Fruit fly (Drosophila melanogaster) whole organism, adult: ENCODE measurements around the gene Twdlalpha.
A peak's percentile ranks its signal among the peaks of the same experiment; 100 is the strongest.

Experiments
- CG11617 ChIP-seq: fragments of 200-800 bp; sonication (Bioruptor generic); optimal IDR thresholded peaks from 2 replicates; lab custom pipeline; 2017; ENCODE audit warnings: mild to moderate bottlenecking, missing biosample characterization, missing genetic modification reagents, missing genetic modification characterization
- CG12768 ChIP-seq: fragments of 200-800 bp; sonication (Bioruptor generic); optimal IDR thresholded peaks from 2 replicates; lab custom pipeline; 2017; ENCODE audit warnings: missing biosample characterization, missing genetic modification characterization, mild to moderate bottlenecking, moderate library complexity, missing genetic modification reagents
- CG14711 ChIP-seq: fragments of 200-800 bp; sonication (Bioruptor generic); optimal IDR thresholded peaks from 2 replicates; lab custom pipeline; 2018; ENCODE audit warnings: missing biosample characterization, mild to moderate bottlenecking, missing genetic modification characterization, moderate library complexity
- CG1620 ChIP-seq: fragments of 200-800 bp; sonication (Bioruptor generic); optimal IDR thresholded peaks from 2 replicates; lab custom pipeline; 2016; ENCODE audit warnings: missing biosample characterization, missing genetic modification characterization
- CG33017 ChIP-seq: fragments of 200-800 bp; sonication (Bioruptor generic); optimal IDR thresholded peaks from 2 replicates; lab custom pipeline; 2018; ENCODE audit warnings: missing biosample characterization, mild to moderate bottlenecking, missing genetic modification characterization, moderate library complexity
- CG5204 ChIP-seq: fragments of 200-800 bp; sonication (Bioruptor generic); optimal IDR thresholded peaks from 2 replicates; lab custom pipeline; 2016; ENCODE audit warnings: missing biosample characterization, missing genetic modification characterization
- CG7045 ChIP-seq: fragments of 200-800 bp; sonication (Bioruptor generic); optimal IDR thresholded peaks from 2 replicates; lab custom pipeline; 2017; ENCODE audit warnings: missing biosample characterization, mild to moderate bottlenecking, missing genetic modification characterization
- CG7101 ChIP-seq: fragments of 200-800 bp; sonication (Bioruptor generic); optimal IDR thresholded peaks from 2 replicates; lab custom pipeline; 2018; ENCODE audit warnings: missing biosample characterization, mild to moderate bottlenecking, missing genetic modification characterization, moderate library complexity
- Clk ChIP-seq: fragments of 200-800 bp; sonication (Bioruptor generic); optimal IDR thresholded peaks from 2 replicates; lab custom pipeline; 2017; ENCODE audit warnings: missing biosample characterization, missing genetic modification characterization
- Crg-1 ChIP-seq: fragments of 200-800 bp; sonication (Bioruptor generic); optimal IDR thresholded peaks from 2 replicates; lab custom pipeline; 2016; ENCODE audit warnings: missing biosample characterization, missing genetic modification characterization
- Hr96 ChIP-seq: fragments of 200-800 bp; sonication (Bioruptor generic); optimal IDR thresholded peaks from 2 replicates; lab custom pipeline; 2016; ENCODE audit warnings: missing biosample characterization, missing genetic modification characterization
- Mnt ChIP-seq: fragments of 200-800 bp; sonication (Bioruptor generic); optimal IDR thresholded peaks from 2 replicates; lab custom pipeline; 2016; ENCODE audit warnings: missing biosample characterization, mild to moderate bottlenecking, missing genetic modification characterization
- bab1 ChIP-seq: fragments of 200-800 bp; sonication (Bioruptor generic); optimal IDR thresholded peaks from 3 replicates; lab custom pipeline; 2019; ENCODE audit warnings: missing biosample characterization, mild to moderate bottlenecking, missing genetic modification characterization, moderate library complexity
- cic ChIP-seq: fragments of 200-800 bp; sonication (Bioruptor generic); optimal IDR thresholded peaks from 2 replicates; lab custom pipeline; 2017; ENCODE audit warnings: missing biosample characterization, mild to moderate bottlenecking, missing genetic modification characterization, moderate library complexity
- cnc ChIP-seq, 2 experiments: fragments of >200 bp; optimal IDR thresholded peaks; 2 replicates each; lab custom pipeline; 2017
- kay ChIP-seq: fragments of 200-800 bp; sonication (Bioruptor generic); peaks from one replicate; lab custom pipeline; 2016; ENCODE audit warnings: missing biosample characterization, missing genetic modification characterization, borderline replicate concordance
- ovo ChIP-seq: fragments of 200-800 bp; sonication (Bioruptor generic); optimal IDR thresholded peaks from 2 replicates; lab custom pipeline; 2016; ENCODE audit warnings: missing biosample characterization, missing genetic modification characterization
- pad ChIP-seq: fragments of 200-800 bp; sonication (Bioruptor generic); optimal IDR thresholded peaks from 3 replicates; lab custom pipeline; 2017; ENCODE audit warnings: missing biosample characterization, missing genetic modification characterization, mild to moderate bottlenecking, moderate library complexity, missing genetic modification reagents
- tj ChIP-seq: fragments of 200-800 bp; sonication (Bioruptor generic); optimal IDR thresholded peaks from 3 replicates; lab custom pipeline; 2017; ENCODE audit warnings: missing biosample characterization, mild to moderate bottlenecking, missing genetic modification characterization, moderate library complexity
- toe ChIP-seq: fragments of 200-800 bp; sonication (Bioruptor generic); optimal IDR thresholded peaks from 2 replicates; lab custom pipeline; 2016; ENCODE audit warnings: missing biosample characterization, missing genetic modification characterization

Twdlalpha gene

DNA sequence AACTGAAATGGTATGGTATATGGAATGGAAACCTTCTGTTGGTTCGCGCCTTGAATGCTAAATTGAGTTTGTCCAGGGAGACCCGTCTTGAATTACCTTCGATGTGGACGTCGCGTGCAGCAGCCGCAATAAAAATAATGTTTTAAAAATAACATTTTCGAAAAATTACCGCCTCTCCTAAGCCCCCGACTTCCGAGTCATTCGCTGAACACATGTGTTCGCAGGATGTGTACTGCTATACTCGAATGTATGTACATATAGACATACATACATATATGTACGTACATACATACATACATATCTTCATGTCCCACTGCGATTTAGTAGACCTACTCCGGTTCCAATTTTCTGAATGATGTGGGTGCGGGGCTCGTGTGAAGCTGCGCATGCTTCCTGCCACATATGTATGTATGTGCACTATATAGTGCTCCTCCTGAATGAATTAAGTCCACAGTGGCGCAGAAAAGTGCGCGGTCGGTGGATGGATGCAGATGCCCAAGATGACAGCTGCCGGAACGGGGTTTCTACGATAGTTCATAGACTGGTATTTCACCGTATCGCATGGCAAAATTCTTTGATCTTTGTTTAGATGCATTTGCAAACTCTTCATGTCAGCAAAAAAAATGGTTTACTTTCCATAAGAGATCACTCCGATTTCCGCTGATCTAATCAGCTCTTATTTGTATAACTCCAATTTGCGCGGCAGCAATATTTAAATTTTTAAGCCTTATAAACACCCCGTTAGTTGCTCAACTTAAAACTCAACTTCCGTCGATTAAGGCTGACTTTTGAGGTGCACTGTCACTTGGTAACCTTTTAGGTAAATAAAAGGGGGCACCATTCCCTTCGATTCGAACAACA lies 31.8 kb downstream of the Twdlalpha start:
- no peak for TF ChIP-seq CG14711 (tag; lab: Kevin White, UChicago)

DNA sequence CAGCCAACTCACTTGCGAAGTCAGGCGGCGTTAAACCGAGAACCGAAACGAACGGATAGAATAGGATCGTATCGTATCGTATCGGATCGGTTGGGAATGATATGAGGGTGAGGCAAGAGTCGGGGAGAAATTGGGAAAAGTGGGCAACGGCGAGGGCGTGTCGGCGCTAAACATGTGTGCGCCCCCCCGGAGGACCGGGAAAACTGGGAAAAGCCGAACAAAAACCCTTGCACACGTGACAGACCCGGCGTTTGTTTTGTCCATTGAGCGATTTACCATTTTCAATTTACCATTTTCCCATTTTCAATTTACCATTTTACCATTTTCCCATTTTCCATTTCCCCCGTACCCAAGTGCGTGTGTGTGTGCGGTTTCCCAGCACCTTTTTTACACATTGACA lies 32.4 kb downstream of the Twdlalpha start:
- no peak for TF ChIP-seq CG14711 (tag; lab: Kevin White, UChicago)
- no peak for TF ChIP-seq cic
- TF ChIP-seq CG1620 (GFP tag; lab: Kevin White, UChicago): no peak
- no peak for TF ChIP-seq CG7045 (GFP tag; lab: Kevin White, UChicago)
- TF ChIP-seq Crg-1 (GFP tag; lab: Kevin White, UChicago): no peak
- TF ChIP-seq CG33017 (tag; lab: Kevin White, UChicago): no peak
- no peak for TF ChIP-seq CG11617 (GFP tag; lab: Kevin White, UChicago)
- no peak for TF ChIP-seq bab1 (GFP tag; lab: Kevin White, UChicago)
- TF ChIP-seq cnc (optimal IDR thresholded peaks at IDR 0.05; lab: Kevin White, UChicago): no peak
- TF ChIP-seq CG5204 (GFP tag; lab: Kevin White, UChicago): no peak
- TF ChIP-seq pad: no peak
- TF ChIP-seq Mnt: no peak
- TF ChIP-seq CG7101 (tag; lab: Kevin White, UChicago): no peak
- TF ChIP-seq ovo (GFP tag; lab: Kevin White, UChicago): no peak
- no peak for TF ChIP-seq CG12768 (GFP tag; lab: Kevin White, UChicago)
- TF ChIP-seq Hr96 (GFP tag; lab: Kevin White, UChicago): no peak
- TF ChIP-seq kay: no peak
- no peak for TF ChIP-seq toe (GFP tag; lab: Kevin White, UChicago)

DNA sequence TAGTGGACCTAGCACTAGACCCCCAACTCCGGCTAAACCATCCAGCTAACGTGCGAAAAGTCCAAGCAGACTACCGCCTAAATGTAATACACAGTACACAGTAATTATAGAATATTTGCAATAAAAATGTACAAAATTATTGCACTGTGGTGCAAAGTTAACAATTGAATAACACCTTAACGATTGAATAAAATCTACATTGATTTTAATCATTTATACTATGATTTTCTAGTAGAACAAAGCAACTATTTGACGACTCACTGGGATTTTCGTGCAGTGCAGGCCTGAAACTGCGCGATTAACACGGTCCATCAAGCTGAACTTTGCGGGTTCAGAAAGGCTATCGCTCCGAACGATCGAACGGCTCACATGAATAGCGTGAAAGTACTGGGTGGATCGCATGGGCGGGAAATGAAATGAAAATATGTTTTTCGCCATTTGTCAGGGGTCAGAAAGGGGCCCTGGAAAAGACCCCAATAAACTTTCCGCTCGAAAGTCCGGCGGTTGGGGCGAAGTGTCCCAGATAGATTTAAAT lies 35.6 kb downstream of the Twdlalpha start:
- no peak for TF ChIP-seq Clk (GFP tag; lab: Kevin White, UChicago)
- TF ChIP-seq Crg-1 (GFP tag; lab: Kevin White, UChicago): no peak
- TF ChIP-seq kay: peak; percentile 48
- TF ChIP-seq toe (GFP tag; lab: Kevin White, UChicago): no peak
- TF ChIP-seq Mnt: no peak

DNA sequence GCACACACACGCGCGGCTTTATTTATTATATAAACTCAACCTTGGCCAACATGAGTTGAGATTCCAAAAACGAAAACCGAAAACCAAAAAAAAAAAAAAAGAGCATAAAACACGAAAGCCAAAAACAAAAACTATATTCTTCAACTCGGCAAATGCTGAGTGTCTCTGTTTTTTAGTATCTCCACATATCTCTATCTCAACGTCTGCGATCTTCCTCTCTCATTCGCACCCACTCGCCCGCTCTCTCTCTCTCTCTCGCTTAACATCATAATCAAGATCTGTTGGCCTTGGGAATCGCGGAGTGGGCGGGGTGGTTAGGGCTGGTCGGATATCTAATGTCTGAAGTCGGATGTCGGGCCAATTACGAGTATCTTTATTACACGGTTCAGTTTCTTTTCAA lies 37.6 kb downstream of the Twdlalpha start:
- TF ChIP-seq tj (peak; percentile 71), CG7045 (GFP tag; lab: Kevin White, UChicago) (no peak)

DNA sequence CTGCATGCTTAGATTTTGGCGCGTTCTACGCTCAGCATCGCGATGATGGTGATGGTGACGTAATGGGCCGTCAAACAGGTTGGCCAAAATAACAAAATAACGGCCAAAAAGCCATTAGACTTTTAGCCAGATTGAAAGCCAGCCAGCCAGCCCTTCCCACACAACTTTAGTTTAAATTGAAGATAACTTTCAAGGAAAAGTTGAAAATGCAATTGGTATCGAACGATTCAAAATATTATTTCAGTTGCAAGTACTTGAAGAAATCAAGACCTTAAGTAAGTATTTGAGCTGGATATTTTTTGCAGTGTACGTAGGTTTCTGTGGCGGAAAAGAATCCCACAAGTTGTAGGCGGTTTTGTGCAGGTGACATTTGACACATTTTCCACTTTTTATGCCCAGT lies 38.4 kb downstream of the Twdlalpha start:
- TF ChIP-seq kay: no peak
- TF ChIP-seq Mnt: no peak
- no peak for TF ChIP-seq Crg-1 (GFP tag; lab: Kevin White, UChicago)
- no peak for TF ChIP-seq bab1 (GFP tag; lab: Kevin White, UChicago)
- no peak for TF ChIP-seq CG5204 (GFP tag; lab: Kevin White, UChicago)
- no peak for TF ChIP-seq Clk (GFP tag; lab: Kevin White, UChicago)
- TF ChIP-seq CG14711 (tag; lab: Kevin White, UChicago): no peak
- no peak for TF ChIP-seq Hr96 (GFP tag; lab: Kevin White, UChicago)
- no peak for TF ChIP-seq cnc (optimal IDR thresholded peaks at IDR 0.05; lab: Kevin White, UChicago)
- no peak for TF ChIP-seq toe (GFP tag; lab: Kevin White, UChicago)
- no peak for TF ChIP-seq cic
- TF ChIP-seq CG7045 (GFP tag; lab: Kevin White, UChicago): no peak
- no peak for TF ChIP-seq CG12768 (GFP tag; lab: Kevin White, UChicago)
- no peak for TF ChIP-seq CG1620 (GFP tag; lab: Kevin White, UChicago)

DNA sequence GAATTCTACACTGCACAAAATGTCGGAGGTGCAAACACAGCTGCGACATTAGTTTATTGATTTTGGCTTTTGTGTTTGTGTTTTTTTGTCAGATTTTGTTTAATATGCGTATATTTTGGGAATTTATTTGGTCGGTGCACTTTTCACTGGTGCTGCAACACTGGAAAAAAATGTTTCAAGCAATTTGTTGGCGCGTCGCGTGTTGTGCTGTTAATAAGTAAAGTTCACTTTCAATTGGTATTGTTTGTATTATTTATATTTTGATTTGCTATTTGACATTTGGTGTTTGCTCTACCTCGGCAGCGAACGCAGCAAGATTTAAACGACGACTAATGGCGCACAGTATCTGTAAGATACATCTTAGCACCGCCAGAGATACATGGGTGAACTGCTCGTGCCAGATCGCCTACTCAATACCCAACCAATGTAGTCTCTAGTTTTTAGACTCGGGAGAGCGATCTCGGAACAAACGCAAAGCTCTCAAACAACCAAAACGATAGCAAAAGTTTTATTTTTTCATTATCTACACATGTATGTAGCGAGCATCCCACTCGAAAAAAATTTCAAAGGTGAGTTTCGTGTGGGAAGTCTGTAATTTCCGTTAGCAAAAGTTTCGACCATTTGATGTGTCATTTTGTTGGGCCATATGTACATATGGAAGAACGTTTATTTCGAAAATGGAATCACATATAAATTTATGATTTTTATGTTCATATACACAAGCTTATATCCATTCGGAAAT lies 39.7 kb downstream of the Twdlalpha start:
- TF ChIP-seq CG14711 (tag; lab: Kevin White, UChicago) (peak; percentile 13), Mnt (peak; percentile 10), CG11617 (GFP tag; lab: Kevin White, UChicago) (peak; percentile 28), CG12768 (GFP tag; lab: Kevin White, UChicago) (no peak), cnc (optimal IDR thresholded peaks at IDR 0.05; lab: Kevin White, UChicago) (no peak), pad (no peak), ovo (GFP tag; lab: Kevin White, UChicago) (no peak), Crg-1 (GFP tag; lab: Kevin White, UChicago) (no peak), tj (no peak), Clk (GFP tag; lab: Kevin White, UChicago) (no peak)
